Worm (Caenorhabditis elegans) whole organism, L2 larva: Measurements from ENCODE around the gene oac-29.

Source experiments
- F13H6.1 ChIP-seq: sonication (generic microtip); optimal IDR thresholded peaks from 2 replicates; lab custom pipeline; 2016; ENCODE audit warnings: missing genetic modification characterization, missing compliant biosample characterization
- Y55F3AM.14 ChIP-seq: fragments of 200-800 bp; sonication (Bioruptor generic); optimal IDR thresholded peaks from 2 replicates; lab custom pipeline; 2018; ENCODE audit warnings: mild to moderate bottlenecking, missing genetic modification characterization, missing compliant biosample characterization
- ZK546.5 ChIP-seq: sonication (generic microtip); optimal IDR thresholded peaks from 2 replicates; lab custom pipeline; 2017; ENCODE audit warnings: missing biosample characterization, missing genetic modification characterization
- alr-1 ChIP-seq: fragments of 150-350 bp; optimal IDR thresholded peaks from 2 replicates; lab custom pipeline; 2014; ENCODE audit warnings: missing biosample characterization, missing genetic modification characterization
- ama-1 ChIP-seq: fragments of 150-350 bp; optimal IDR thresholded peaks from 2 replicates; lab custom pipeline; 2018; ENCODE audit warnings: inconsistent platforms
- blmp-1 ChIP-seq: sonication (generic microtip); optimal IDR thresholded peaks from 2 replicates; lab custom pipeline; 2017; ENCODE audit warnings: missing genetic modification characterization, mild to moderate bottlenecking, missing compliant biosample characterization, antibody characterized with exemption, moderate library complexity; ENCODE audit not compliant: insufficient read depth
- ceh-82 ChIP-seq: fragments of 150-350 bp; optimal IDR thresholded peaks from 2 replicates; lab custom pipeline; 2014; ENCODE audit warnings: missing biosample characterization, missing genetic modification characterization
- crh-2 ChIP-seq: sonication (generic microtip); optimal IDR thresholded peaks from 2 replicates; lab custom pipeline; 2017; ENCODE audit warnings: missing biosample characterization, missing genetic modification characterization
- dmd-4 ChIP-seq: sonication (generic microtip); optimal IDR thresholded peaks from 2 replicates; lab custom pipeline; 2017; ENCODE audit warnings: missing biosample characterization, missing genetic modification characterization
- egl-27 ChIP-seq: sonication (generic microtip); optimal IDR thresholded peaks from 3 replicates; lab custom pipeline; 2017; ENCODE audit warnings: missing biosample characterization, missing genetic modification reagents, missing genetic modification characterization
- elt-1 ChIP-seq: fragments of 150-350 bp; optimal IDR thresholded peaks from 2 replicates; lab custom pipeline; 2014; ENCODE audit warnings: missing biosample characterization, missing genetic modification characterization
- elt-3 ChIP-seq: sonication (generic microtip); optimal IDR thresholded peaks from 2 replicates; lab custom pipeline; 2017; ENCODE audit warnings: missing biosample characterization, missing genetic modification characterization
- fos-1 ChIP-seq: fragments of 150-350 bp; optimal IDR thresholded peaks from 2 replicates; lab custom pipeline; 2014; ENCODE audit warnings: missing biosample characterization, missing genetic modification characterization
- gmeb-1 ChIP-seq: fragments of 150-350 bp; optimal IDR thresholded peaks from 2 replicates; lab custom pipeline; 2014; ENCODE audit warnings: missing biosample characterization, missing genetic modification characterization
- lin-11 ChIP-seq: fragments of 150-350 bp; sonication (generic microtip); optimal IDR thresholded peaks from 2 replicates; lab custom pipeline; 2014; ENCODE audit warnings: missing biosample characterization, missing genetic modification characterization, inconsistent platforms, mixed read lengths
- lin-13 ChIP-seq: fragments of 150-350 bp; optimal IDR thresholded peaks from 2 replicates; lab custom pipeline; 2014; ENCODE audit warnings: missing biosample characterization, missing genetic modification reagents, missing genetic modification characterization
- lin-39 ChIP-seq: fragments of 150-350 bp; optimal IDR thresholded peaks from 2 replicates; lab custom pipeline; 2014; ENCODE audit warnings: missing biosample characterization, missing genetic modification reagents, missing genetic modification characterization
- mab-5 ChIP-seq: fragments of 150-350 bp; optimal IDR thresholded peaks from 2 replicates; lab custom pipeline; 2014; ENCODE audit warnings: missing biosample characterization, missing genetic modification characterization
- mbf-1 ChIP-seq: sonication (generic microtip); optimal IDR thresholded peaks from 2 replicates; lab custom pipeline; 2017; ENCODE audit warnings: missing biosample characterization, missing genetic modification characterization
- nhr-12 ChIP-seq: fragments of 150-350 bp; optimal IDR thresholded peaks from 2 replicates; lab custom pipeline; 2014; ENCODE audit warnings: missing biosample characterization, missing genetic modification characterization
- nhr-129 ChIP-seq: fragments of 150-350 bp; optimal IDR thresholded peaks from 2 replicates; lab custom pipeline; 2014; ENCODE audit warnings: missing biosample characterization, missing genetic modification characterization
- nhr-21 ChIP-seq: fragments of 150-350 bp; optimal IDR thresholded peaks from 2 replicates; lab custom pipeline; 2014; ENCODE audit warnings: missing biosample characterization, missing genetic modification characterization
- nhr-237 ChIP-seq: fragments of 150-350 bp; optimal IDR thresholded peaks from 2 replicates; lab custom pipeline; 2014; ENCODE audit warnings: missing biosample characterization, missing genetic modification characterization
- nhr-25 ChIP-seq: fragments of 150-350 bp; sonication (generic microtip); optimal IDR thresholded peaks from 3 replicates; lab custom pipeline; 2014; ENCODE audit warnings: missing biosample characterization, missing genetic modification characterization
- nhr-77 ChIP-seq: fragments of 150-350 bp; optimal IDR thresholded peaks from 2 replicates; lab custom pipeline; 2014; ENCODE audit warnings: missing biosample characterization, missing genetic modification characterization
- sem-4 ChIP-seq: fragments of 150-350 bp; optimal IDR thresholded peaks from 2 replicates; lab custom pipeline; 2014; ENCODE audit warnings: missing biosample characterization, missing genetic modification reagents, missing genetic modification characterization
- sma-3 ChIP-seq: sonication (generic microtip); optimal IDR thresholded peaks from 2 replicates; lab custom pipeline; 2016; ENCODE audit warnings: missing genetic modification reagents, missing genetic modification characterization, missing compliant biosample characterization
- sma-9 ChIP-seq, 2 experiments: fragments of 150-350 bp in 1 of 2; sonication (generic microtip) in 1 of 2; optimal IDR thresholded peaks; 2 replicates each; lab custom pipeline; 2014 to 2016; ENCODE audit warnings: missing genetic modification characterization in 2 of 2, mild to moderate bottlenecking in 1 of 2, missing biosample characterization in 1 of 2, missing compliant biosample characterization in 1 of 2, missing genetic modification reagents in 1 of 2, moderate library complexity in 1 of 2
- snpc-4 ChIP-seq: fragments of 150-350 bp; optimal IDR thresholded peaks from 2 replicates; lab custom pipeline; 2014; ENCODE audit warnings: missing biosample characterization, missing genetic modification characterization
- unc-55 ChIP-seq: fragments of 150-350 bp; sonication (generic microtip); optimal IDR thresholded peaks from 3 replicates; lab custom pipeline; 2014; ENCODE audit warnings: missing biosample characterization, missing genetic modification reagents, missing genetic modification characterization
- unc-62 ChIP-seq: fragments of 150-350 bp; optimal IDR thresholded peaks from 2 replicates; lab custom pipeline; 2014; ENCODE audit warnings: missing biosample characterization, missing genetic modification reagents, missing genetic modification characterization
- zag-1 ChIP-seq: fragments of 150-350 bp; optimal IDR thresholded peaks from 2 replicates; lab custom pipeline; 2014; ENCODE audit warnings: missing biosample characterization, missing genetic modification characterization

Gene oac-29

DNA sequence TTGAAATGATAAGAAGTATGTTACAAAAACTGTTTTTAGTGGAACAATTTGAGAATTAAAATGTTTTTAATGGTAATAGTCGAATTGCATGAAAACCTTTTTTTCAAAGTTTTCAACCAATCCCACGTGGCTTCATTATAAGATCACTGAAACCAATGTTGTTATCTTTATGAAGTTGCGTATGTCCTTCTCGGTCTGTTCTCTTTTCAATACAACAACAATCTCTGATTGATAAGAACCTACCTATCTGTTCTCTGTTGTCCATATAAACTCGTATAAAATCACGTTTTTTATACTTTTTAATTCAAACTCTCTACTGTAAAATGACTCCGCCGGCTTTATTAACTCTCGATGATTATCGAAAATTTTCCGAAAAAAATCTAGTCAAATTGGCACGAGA, 32.2 kb downstream of the oac-29 start, which contains the start of gene F41E6.5:
TSS of gene F41E6.5 (plus strand) at position 209 of the 400 bp plus-strand sequence.
- TF ChIP-seq mbf-1 (tag; lab: Kevin White, UChicago) (no peak), fos-1 (tag; lab: Kevin White, UChicago) (peak; percentile 26), gmeb-1 (tag; lab: Kevin White, UChicago) (no peak), crh-2 (tag; lab: Kevin White, UChicago) (peak; percentile 72), nhr-21 (tag; lab: Kevin White, UChicago) (peak; percentile 1), sma-9 (GFP tag; optimal IDR thresholded peaks at IDR 0.05; lab: Kevin White, UChicago) (peak; percentile 47), sma-9 (tag; optimal IDR thresholded peaks at IDR 0.05; lab: Kevin White, UChicago) (no peak)

DNA sequence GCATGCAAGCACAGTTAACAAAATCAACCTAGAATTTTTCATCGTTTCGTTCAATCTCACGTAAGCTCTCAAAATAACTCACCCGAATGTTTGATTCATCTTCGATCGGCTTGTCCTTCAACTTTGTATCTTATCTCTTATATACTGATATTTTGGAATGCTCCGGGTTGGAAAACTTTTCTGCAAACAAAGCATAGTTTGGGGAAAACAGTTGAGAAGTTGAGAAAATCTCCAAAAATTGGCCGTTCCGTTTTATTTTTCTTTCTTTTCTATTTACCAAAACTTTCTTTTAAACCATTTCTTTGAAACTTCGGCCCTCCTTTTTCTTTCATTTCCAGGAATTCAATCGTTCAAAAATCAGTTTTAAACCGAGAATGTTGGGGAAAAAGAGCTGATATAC, 32.8 kb downstream of the oac-29 start, which contains the start of gene F41E6.15:
TSS of gene F41E6.15 (minus strand) at position 101 of the 400 bp plus-strand sequence.
- no peak for TF ChIP-seq lin-39 (tag; lab: Kevin White, UChicago)
- TF ChIP-seq ceh-82 (tag; lab: Kevin White, UChicago), result no peak
- TF ChIP-seq Y55F3AM.14, result no peak
- TF ChIP-seq unc-62 (GFP tag; lab: Kevin White, UChicago), result no peak
- no peak for TF ChIP-seq sem-4 (tag; lab: Kevin White, UChicago)
- no peak for TF ChIP-seq sma-3 (GFP tag; lab: Kevin White, UChicago)
- no peak for TF ChIP-seq zag-1 (tag; lab: Kevin White, UChicago)
- no peak for TF ChIP-seq gmeb-1 (tag; lab: Kevin White, UChicago)
- TF ChIP-seq alr-1 (tag; lab: Kevin White, UChicago), result no peak
- no peak for TF ChIP-seq fos-1 (tag; lab: Kevin White, UChicago)
- TF ChIP-seq blmp-1 (tag; lab: Kevin White, UChicago), result no peak
- TF ChIP-seq F13H6.1, result no peak
- TF ChIP-seq elt-1 (tag; lab: Kevin White, UChicago), result no peak
- no peak for TF ChIP-seq dmd-4 (tag; lab: Kevin White, UChicago)
- TF ChIP-seq nhr-129 (tag; lab: Kevin White, UChicago), result no peak
- TF ChIP-seq lin-11 (tag; lab: Kevin White, UChicago), result no peak
- TF ChIP-seq, all 48 proteins: peak for 0

DNA sequence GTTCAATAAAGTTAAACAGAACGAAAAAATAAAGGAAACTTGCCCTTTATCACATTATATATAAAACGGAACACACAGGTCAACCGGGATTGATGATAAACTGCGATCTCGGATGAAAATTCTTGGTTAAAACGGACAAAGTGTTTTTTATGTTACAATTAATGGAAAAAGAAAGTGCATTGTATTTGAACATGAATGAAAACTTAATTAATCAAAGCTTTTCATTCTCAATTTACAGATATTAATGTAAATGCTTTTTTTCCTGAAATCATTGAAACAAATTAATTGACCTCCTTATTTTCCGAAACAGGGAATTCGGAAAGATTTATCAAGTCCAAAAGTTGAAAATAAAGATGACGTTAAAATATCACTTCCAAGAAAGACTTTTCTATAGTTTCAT, 34.1 kb downstream of the oac-29 start, which contains the start of gene F41E6.8:
TSS of gene F41E6.8 (minus strand) at position 101 of the 400 bp plus-strand sequence.
- TF ChIP-seq nhr-21 (tag; lab: Kevin White, UChicago), result no peak
- TF ChIP-seq unc-55, result no peak
- no peak for TF ChIP-seq nhr-237 (tag; lab: Kevin White, UChicago)
- no peak for TF ChIP-seq snpc-4 (tag; lab: Kevin White, UChicago)
- no peak for TF ChIP-seq nhr-77
- TF ChIP-seq crh-2 (tag; lab: Kevin White, UChicago), result no peak
- TF ChIP-seq nhr-25 (tag; lab: Kevin White, UChicago), result no peak
- TF ChIP-seq elt-3 (tag; lab: Kevin White, UChicago), result no peak
- TF ChIP-seq Y55F3AM.14, result no peak

DNA sequence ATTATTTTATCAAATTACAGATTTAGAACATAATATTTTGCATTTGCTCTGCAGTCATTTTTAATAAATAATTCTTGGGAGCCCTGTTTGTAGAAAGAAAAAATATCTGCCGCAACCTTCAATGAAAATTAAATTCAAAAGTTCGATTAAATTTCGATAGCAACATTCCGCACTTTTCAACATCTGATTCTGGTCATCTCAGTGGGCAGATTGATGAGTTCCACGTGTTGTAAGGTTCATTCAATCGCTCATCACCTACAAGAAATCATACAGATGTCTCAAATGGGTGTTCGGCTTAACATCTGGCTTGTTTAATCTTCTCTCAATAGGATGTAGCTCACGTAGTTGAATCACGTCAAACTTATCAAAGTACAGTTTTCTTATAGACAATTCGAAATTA, 35.5 kb downstream of the oac-29 start:
- no peak for TF ChIP-seq alr-1 (tag; lab: Kevin White, UChicago)
- TF ChIP-seq mab-5 (tag; lab: Kevin White, UChicago), result no peak
- no peak for TF ChIP-seq snpc-4 (tag; lab: Kevin White, UChicago)
- no peak for TF ChIP-seq elt-3 (tag; lab: Kevin White, UChicago)
- TF ChIP-seq egl-27, result no peak
- TF ChIP-seq F13H6.1, result no peak
- no peak for TF ChIP-seq zag-1 (tag; lab: Kevin White, UChicago)

DNA sequence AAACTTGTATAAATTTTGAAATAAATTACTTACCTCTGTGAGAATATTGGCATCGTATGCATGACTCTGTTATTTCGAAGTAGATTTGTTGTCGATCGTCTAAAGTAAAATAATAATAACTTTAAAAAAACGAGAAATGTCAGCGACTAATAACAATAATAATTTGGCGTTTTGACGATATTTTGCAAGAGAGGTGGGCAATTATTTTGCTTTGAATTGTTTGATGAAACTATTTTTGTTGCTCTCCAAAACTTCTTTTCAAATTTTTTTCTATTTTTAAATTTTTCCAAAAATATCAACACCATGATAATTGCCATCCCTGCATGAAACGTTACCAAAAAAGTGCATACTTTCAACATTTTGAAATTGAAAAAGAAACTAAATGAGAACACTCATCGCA, 36.3 kb downstream of the oac-29 start, which contains the start of gene F41E6.7:
TSS of gene F41E6.7 (minus strand) at position 101 of the 400 bp plus-strand sequence.
- TF ChIP-seq ama-1 (lab: Kevin White, UChicago) (no peak), lin-13 (GFP tag; lab: Kevin White, UChicago) (no peak), nhr-12 (tag; lab: Kevin White, UChicago) (no peak), elt-1 (tag; lab: Kevin White, UChicago) (no peak), fos-1 (tag; lab: Kevin White, UChicago) (no peak), F13H6.1 (no peak), ZK546.5 (tag; lab: Kevin White, UChicago) (no peak), unc-55 (no peak), mab-5 (tag; lab: Kevin White, UChicago) (no peak)
